Fruit fly (Drosophila melanogaster) whole organism, prepupa: ENCODE measurements around the gene mre11.

Experiments used
- CG11294 ChIP-seq: fragments of 200-800 bp; sonication (Bioruptor generic); IDR thresholded peaks from 2 replicates; pipeline ENCODE4 v1.3.6; 2022; ENCODE audit warnings: missing biosample characterization, missing genetic modification characterization
- CG11902 ChIP-seq: fragments of 200-800 bp; sonication (Bioruptor generic); optimal IDR thresholded peaks from 3 replicates; lab custom pipeline; 2016; ENCODE audit warnings: missing biosample characterization, missing genetic modification characterization
- CG16779 ChIP-seq: fragments of 200-800 bp; sonication (Bioruptor generic); optimal IDR thresholded peaks from 3 replicates; lab custom pipeline; 2017; ENCODE audit warnings: missing biosample characterization, mild to moderate bottlenecking, missing genetic modification characterization
- CG6276 ChIP-seq: fragments of 200-800 bp; sonication (Bioruptor generic); optimal IDR thresholded peaks from 2 replicates; lab custom pipeline; 2017; ENCODE audit warnings: missing biosample characterization, mild to moderate bottlenecking, missing genetic modification characterization
- Eip78C ChIP-seq: fragments of 200-800 bp; sonication (Bioruptor generic); peaks from one replicate; lab custom pipeline; 2016; ENCODE audit warnings: missing biosample characterization, missing genetic modification characterization
- Hr39 ChIP-seq: fragments of 200-800 bp; sonication (Bioruptor generic); optimal IDR thresholded peaks from 2 replicates; lab custom pipeline; 2016; ENCODE audit warnings: missing biosample characterization, missing genetic modification characterization
- Sox15 ChIP-seq: fragments of 200-800 bp; sonication (Bioruptor generic); optimal IDR thresholded peaks from 3 replicates; lab custom pipeline; 2016; ENCODE audit warnings: missing biosample characterization, missing genetic modification characterization
- cyc ChIP-seq: fragments of 200-800 bp; sonication (Bioruptor generic); optimal IDR thresholded peaks from 3 replicates; lab custom pipeline; 2016; ENCODE audit warnings: missing biosample characterization, missing genetic modification characterization
- dac ChIP-seq: fragments of 200-800 bp; sonication (Bioruptor generic); optimal IDR thresholded peaks from 2 replicates; lab custom pipeline; 2017; ENCODE audit warnings: missing biosample characterization, mild to moderate bottlenecking, missing genetic modification characterization
- fkh ChIP-seq: fragments of 200-800 bp; sonication (Bioruptor generic); optimal IDR thresholded peaks from 3 replicates; lab custom pipeline; 2017; ENCODE audit warnings: missing biosample characterization, mild to moderate bottlenecking, missing genetic modification characterization, moderate library complexity
- pdm3 ChIP-seq: fragments of 200-800 bp; sonication (Bioruptor generic); optimal IDR thresholded peaks from 3 replicates; lab custom pipeline; 2016; ENCODE audit warnings: missing biosample characterization, missing genetic modification characterization
- salr ChIP-seq, 2 experiments: fragments of 200-800 bp; sonication (Bioruptor generic); optimal IDR thresholded peaks; 3 replicates each; lab custom pipeline; 2016 to 2018; ENCODE audit warnings: missing biosample characterization in 2 of 2, missing genetic modification characterization in 2 of 2, mild to moderate bottlenecking in 1 of 2
- vri ChIP-seq: fragments of 200-800 bp; sonication (Bioruptor generic); optimal IDR thresholded peaks from 3 replicates; lab custom pipeline; 2016; ENCODE audit warnings: missing biosample characterization, mild to moderate bottlenecking, missing genetic modification characterization

DNA sequence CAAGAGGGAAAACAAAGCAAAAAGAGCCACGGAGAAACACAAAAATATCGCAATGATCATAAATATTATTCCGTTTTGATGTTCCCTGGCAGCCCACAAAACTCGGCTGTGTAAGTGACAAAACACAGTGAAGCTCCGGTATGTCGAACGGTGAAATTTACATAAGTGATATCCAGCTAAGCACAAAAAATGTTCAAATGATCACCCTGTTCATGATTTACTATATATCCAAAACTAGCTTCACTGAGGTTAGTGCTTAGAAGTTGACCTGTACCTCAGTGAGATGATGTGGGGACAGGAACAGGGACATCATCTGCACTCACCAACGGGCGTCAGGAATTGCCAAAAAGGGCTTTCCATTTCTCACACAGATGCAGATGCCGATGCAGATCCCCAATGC, 24.2 kb downstream of the mre11 start:
- TF ChIP-seq CG16779 (tag; lab: Kevin White, UChicago), result no peak
- no peak for TF ChIP-seq CG6276 (GFP tag; lab: Kevin White, UChicago)
- TF ChIP-seq dac (GFP tag; lab: Kevin White, UChicago), result no peak
- TF ChIP-seq CG11294 (GFP tag; lab: Robert Waterston, UW), result no peak
- peak; percentile 69 for TF ChIP-seq pdm3 (GFP tag; lab: Kevin White, UChicago)
- TF ChIP-seq CG11902 (GFP tag; lab: Kevin White, UChicago), result peak; percentile 74
- TF ChIP-seq Sox15 (GFP tag; lab: Kevin White, UChicago), result peak; percentile 68
- TF ChIP-seq Eip78C, result peak; percentile 66
- peak; percentile 87 for TF ChIP-seq Hr39 (GFP tag; lab: Kevin White, UChicago)
- TF ChIP-seq cyc (GFP tag; lab: Kevin White, UChicago), result peak; percentile 80
- peak in 1 of 2 experiments; percentile 10 for TF ChIP-seq salr (GFP tag; optimal IDR thresholded peaks at IDR 0.05; lab: Kevin White, UChicago)
- peak; percentile 73 for TF ChIP-seq vri
- no peak for TF ChIP-seq fkh
